Worm (Caenorhabditis elegans): ENCODE measurements around the gene C34E11.4.

- TF ChIP-seq unc-62 (GFP tag; optimal IDR thresholded peaks at IDR 0.05) (no peak), ama-1 (optimal IDR thresholded peaks at IDR 0.05) (no peak), elt-2 (tag; optimal IDR thresholded peaks at IDR 0.05) (no peak), elt-1 (tag; optimal IDR thresholded peaks at IDR 0.05) (no peak), hmg-11 (tag; optimal IDR thresholded peaks at IDR 0.05) (no peak), pqm-1 (tag; optimal IDR thresholded peaks at IDR 0.05) (no peak), nfya-1 (tag; optimal IDR thresholded peaks at IDR 0.05; ENCODE audit: insufficient read depth) (no peak), unc-39 (tag; optimal IDR thresholded peaks at IDR 0.05) (no peak), ztf-4 (tag; optimal IDR thresholded peaks at IDR 0.05) (no peak), jun-1 (tag; optimal IDR thresholded peaks at IDR 0.05) (no peak), nhr-76 (tag; optimal IDR thresholded peaks at IDR 0.05) (no peak), aly-2 (tag; optimal IDR thresholded peaks at IDR 0.05) (no peak), nhr-237 (tag; optimal IDR thresholded peaks at IDR 0.05) (no peak), egl-27 (tag; optimal IDR thresholded peaks at IDR 0.05) (no peak)
Measured at ce11 chrX:11821159-11821720, 17.2 kb downstream of the C34E11.4 start.
